Fruit fly (Drosophila melanogaster) whole organism, embryonic: Measurements from ENCODE around the gene dbr.

Experiments used
- Asciz ChIP-seq: fragments of 200-800 bp; sonication (Bioruptor generic); optimal IDR thresholded peaks from 2 replicates; lab custom pipeline; 2017; ENCODE audit warnings: missing biosample characterization, mild to moderate bottlenecking, missing genetic modification characterization, missing genetic modification reagents
- CG10979 ChIP-seq: fragments of 200-800 bp; sonication (Bioruptor generic); optimal IDR thresholded peaks from 2 replicates; lab custom pipeline; 2018; ENCODE audit warnings: missing biosample characterization, mild to moderate bottlenecking, missing genetic modification characterization, moderate library complexity
- CG11723 ChIP-seq: fragments of 200-800 bp; sonication (Bioruptor generic); optimal IDR thresholded peaks from 2 replicates; lab custom pipeline; 2017; ENCODE audit warnings: missing biosample characterization, mild to moderate bottlenecking, missing genetic modification characterization
- CG14441 ChIP-seq: fragments of 200-800 bp; sonication (Bioruptor generic); IDR thresholded peaks from 2 replicates; pipeline ENCODE4 v1.3.6; 2022; ENCODE audit warnings: missing biosample characterization, missing genetic modification characterization
- CG17359 ChIP-seq: fragments of 200-800 bp; sonication (Bioruptor generic); optimal IDR thresholded peaks from 3 replicates; lab custom pipeline; 2018; ENCODE audit warnings: missing biosample characterization, mild to moderate bottlenecking, missing genetic modification characterization, moderate library complexity
- CG17829 ChIP-seq: fragments of 200-800 bp; optimal IDR thresholded peaks from 2 replicates; lab custom pipeline; 2019; ENCODE audit warnings: missing biosample characterization, mild to moderate bottlenecking, missing genetic modification characterization, moderate library complexity
- CG2875 ChIP-seq: fragments of 200-800 bp; sonication (Bioruptor generic); optimal IDR thresholded peaks from 2 replicates; lab custom pipeline; 2017; ENCODE audit warnings: missing biosample characterization, mild to moderate bottlenecking, missing genetic modification characterization, missing genetic modification reagents
- CG3163 ChIP-seq: fragments of 200-800 bp; sonication (Bioruptor generic); optimal IDR thresholded peaks from 3 replicates; lab custom pipeline; 2016; ENCODE audit warnings: missing biosample characterization, missing genetic modification characterization
- CG3838 ChIP-seq: fragments of 200-800 bp; sonication (Bioruptor generic); optimal IDR thresholded peaks from 3 replicates; lab custom pipeline; 2016; ENCODE audit warnings: missing biosample characterization, missing genetic modification characterization
- CG4617 ChIP-seq: fragments of 200-800 bp; sonication (Bioruptor generic); optimal IDR thresholded peaks from 3 replicates; lab custom pipeline; 2016; ENCODE audit warnings: missing biosample characterization, missing genetic modification characterization, borderline replicate concordance
- CG6175 ChIP-seq: fragments of 200-800 bp; sonication (Bioruptor generic); IDR thresholded peaks from 3 replicates; pipeline ENCODE4 v1.3.6; 2022; ENCODE audit warnings: missing biosample characterization, missing genetic modification characterization
- CG6654 ChIP-seq: fragments of 200-800 bp; sonication (Bioruptor generic); optimal IDR thresholded peaks from 2 replicates; lab custom pipeline; 2017; ENCODE audit warnings: missing biosample characterization, mild to moderate bottlenecking, missing genetic modification characterization
- CG6813 ChIP-seq: fragments of 200-800 bp; sonication (Bioruptor generic); optimal IDR thresholded peaks from 2 replicates; lab custom pipeline; 2017; ENCODE audit warnings: missing biosample characterization, missing genetic modification characterization, mild to moderate bottlenecking, moderate library complexity, missing genetic modification reagents
- CG7556 ChIP-seq: fragments of 200-800 bp; sonication (Bioruptor generic); optimal IDR thresholded peaks from 2 replicates; lab custom pipeline; 2017; ENCODE audit warnings: missing biosample characterization, mild to moderate bottlenecking, missing genetic modification characterization
- CG8478 ChIP-seq: fragments of >200 bp; optimal IDR thresholded peaks from 2 replicates; lab custom pipeline; 2018
- CG8944 ChIP-seq: fragments of 200-800 bp; sonication (Bioruptor generic); optimal IDR thresholded peaks from 3 replicates; lab custom pipeline; 2016; ENCODE audit warnings: missing biosample characterization, missing genetic modification characterization
- CG9609 ChIP-seq: fragments of 200-800 bp; sonication (Bioruptor generic); optimal IDR thresholded peaks from 3 replicates; lab custom pipeline; 2016; ENCODE audit warnings: missing biosample characterization, missing genetic modification characterization
- CG9817 ChIP-seq: fragments of 200-800 bp; sonication (Bioruptor generic); optimal IDR thresholded peaks from 2 replicates; lab custom pipeline; 2018; ENCODE audit warnings: missing biosample characterization, mild to moderate bottlenecking, missing genetic modification characterization, moderate library complexity
- D19A ChIP-seq: fragments of 200-800 bp; optimal IDR thresholded peaks from 3 replicates; lab custom pipeline; 2019; ENCODE audit warnings: missing biosample characterization, mild to moderate bottlenecking, missing genetic modification characterization, moderate library complexity
- D19B ChIP-seq: fragments of 200-800 bp; sonication (Bioruptor generic); optimal IDR thresholded peaks from 2 replicates; lab custom pipeline; 2017; ENCODE audit warnings: missing biosample characterization, mild to moderate bottlenecking, missing genetic modification characterization
- Dbx ChIP-seq: fragments of 200-800 bp; sonication (Bioruptor generic); IDR thresholded peaks from 3 replicates; pipeline ENCODE4 v1.3.6; 2022; ENCODE audit warnings: missing biosample characterization, missing genetic modification characterization
- ERR ChIP-seq: fragments of 200-800 bp; sonication (Bioruptor generic); optimal IDR thresholded peaks from 2 replicates; lab custom pipeline; 2016; ENCODE audit warnings: missing biosample characterization, missing genetic modification characterization
- HLH54F ChIP-seq: fragments of 200-800 bp; sonication (Bioruptor generic); optimal IDR thresholded peaks from 3 replicates; lab custom pipeline; 2016; ENCODE audit warnings: missing biosample characterization, missing genetic modification characterization
- HmgD ChIP-seq: fragments of 200-800 bp; sonication (Bioruptor generic); optimal IDR thresholded peaks from 3 replicates; lab custom pipeline; 2016; ENCODE audit warnings: missing biosample characterization, missing genetic modification characterization
- Hr78 ChIP-seq, 2 experiments: fragments of 200-800 bp in 1 of 2; fragments of >200 bp in 1 of 2; sonication (Bioruptor generic) in 1 of 2; optimal IDR thresholded peaks; 2 replicates each; lab custom pipeline; 2017 to 2019; ENCODE audit warnings: missing biosample characterization in 2 of 2, missing genetic modification characterization in 2 of 2, mild to moderate bottlenecking in 1 of 2, moderate library complexity in 1 of 2
- NFAT ChIP-seq: fragments of 200-800 bp; sonication (Bioruptor generic); IDR thresholded peaks from 2 replicates; pipeline ENCODE4 v1.3.6; 2022; ENCODE audit warnings: missing biosample characterization, missing genetic modification characterization
- Nf-YB ChIP-seq: fragments of 200-800 bp; sonication (Bioruptor generic); optimal IDR thresholded peaks from 3 replicates; lab custom pipeline; 2019; ENCODE audit warnings: missing biosample characterization, mild to moderate bottlenecking, missing genetic modification characterization, moderate library complexity
- Oli ChIP-seq: fragments of 200-800 bp; sonication (Bioruptor generic); optimal IDR thresholded peaks from 2 replicates; lab custom pipeline; 2018; ENCODE audit warnings: missing biosample characterization, mild to moderate bottlenecking, missing genetic modification characterization, moderate library complexity
- amos ChIP-seq: fragments of 200-800 bp; sonication (Bioruptor generic); IDR thresholded peaks from 2 replicates; pipeline ENCODE4 v1.3.6; 2022; ENCODE audit warnings: missing biosample characterization, missing genetic modification characterization; ENCODE audit not compliant: partially characterized antibody
- br ChIP-seq: fragments of >200 bp; optimal IDR thresholded peaks from 2 replicates; lab custom pipeline; 2017
- cas ChIP-seq: fragments of 200-800 bp; sonication (Bioruptor generic); IDR thresholded peaks from 2 replicates; pipeline ENCODE4 v1.3.6; 2022; ENCODE audit warnings: missing biosample characterization, missing genetic modification characterization
- caup ChIP-seq: fragments of 200-800 bp; sonication (Bioruptor generic); optimal IDR thresholded peaks from 3 replicates; lab custom pipeline; 2017; ENCODE audit warnings: missing biosample characterization, mild to moderate bottlenecking, missing genetic modification characterization, moderate library complexity; ENCODE audit not compliant: severe bottlenecking
- chinmo ChIP-seq: fragments of 200-800 bp; sonication (Bioruptor generic); IDR thresholded peaks from 4 replicates; pipeline ENCODE4 v1.3.6; 2022; ENCODE audit warnings: missing biosample characterization, missing genetic modification characterization; ENCODE audit not compliant: partially characterized antibody
- corto ChIP-seq: fragments of 200-800 bp; sonication (Bioruptor generic); optimal IDR thresholded peaks from 2 replicates; lab custom pipeline; 2016; ENCODE audit warnings: missing biosample characterization, mild to moderate bottlenecking, missing genetic modification characterization, moderate library complexity
- crp ChIP-seq, 2 experiments: fragments of 200-800 bp; sonication (Bioruptor generic); optimal IDR thresholded peaks; 2 replicates in 1 of 2; 3 replicates in 1 of 2; lab custom pipeline; 2017; ENCODE audit warnings: missing biosample characterization in 2 of 2, missing genetic modification characterization in 2 of 2, mild to moderate bottlenecking in 1 of 2, moderate library complexity in 1 of 2
- dati ChIP-seq: fragments of 200-800 bp; sonication (Bioruptor generic); IDR thresholded peaks from 2 replicates; pipeline ENCODE4 v1.3.6; 2022; ENCODE audit warnings: missing biosample characterization, missing genetic modification characterization
- fd3F ChIP-seq: fragments of 200-800 bp; sonication (Bioruptor generic); optimal IDR thresholded peaks from 2 replicates; lab custom pipeline; 2018; ENCODE audit warnings: missing biosample characterization, mild to moderate bottlenecking, missing genetic modification characterization, moderate library complexity
- gce ChIP-seq: fragments of 200-800 bp; sonication (Bioruptor generic); IDR thresholded peaks from 3 replicates; pipeline ENCODE4 v1.3.6; 2022; ENCODE audit warnings: missing biosample characterization, missing genetic modification characterization
- hkb ChIP-seq, 2 experiments: fragments of 200-800 bp in 1 of 2; fragments of >200 bp in 1 of 2; sonication (Bioruptor generic) in 1 of 2; IDR thresholded peaks in 1 of 2; optimal IDR thresholded peaks in 1 of 2; 2 replicates each; pipeline versions ENCODE4 v1.3.6 to Lab custom; 2017 to 2022; ENCODE audit warnings: missing biosample characterization in 1 of 2, missing genetic modification characterization in 1 of 2
- inv ChIP-seq: fragments of 200-800 bp; sonication (Bioruptor generic); IDR thresholded peaks from 2 replicates; pipeline ENCODE4 v1.3.6; 2022; ENCODE audit warnings: missing biosample characterization, missing genetic modification characterization; ENCODE audit not compliant: partially characterized antibody
- knrl ChIP-seq: fragments of 200-800 bp; sonication (Bioruptor generic); IDR thresholded peaks from 3 replicates; pipeline ENCODE4 v1.3.6; 2022; ENCODE audit warnings: missing biosample characterization, missing genetic modification characterization; ENCODE audit not compliant: partially characterized antibody
- mam ChIP-seq: fragments of 200-800 bp; sonication (Bioruptor generic); optimal IDR thresholded peaks from 3 replicates; lab custom pipeline; 2016; ENCODE audit warnings: missing biosample characterization, missing genetic modification characterization
- run ChIP-seq: fragments of 200-800 bp; sonication (Bioruptor generic); optimal IDR thresholded peaks from 3 replicates; lab custom pipeline; 2018; ENCODE audit warnings: missing biosample characterization, mild to moderate bottlenecking, missing genetic modification characterization
- sc ChIP-seq, 3 experiments: fragments of >200 bp in 2 of 3; fragments of 200-800 bp in 1 of 3; sonication (Bioruptor generic) in 1 of 3; optimal IDR thresholded peaks; 2 replicates in 2 of 3; 3 replicates in 1 of 3; lab custom pipeline; 2017; ENCODE audit warnings: mild to moderate bottlenecking in 1 of 3, missing biosample characterization in 1 of 3, missing genetic modification characterization in 1 of 3, missing genetic modification reagents in 1 of 3
- sna ChIP-seq: fragments of 200-800 bp; sonication (Bioruptor generic); IDR thresholded peaks from 2 replicates; pipeline ENCODE4 v1.3.6; 2022; ENCODE audit warnings: missing biosample characterization, missing genetic modification characterization; ENCODE audit not compliant: partially characterized antibody
- stwl ChIP-seq: fragments of 200-800 bp; sonication (Bioruptor generic); optimal IDR thresholded peaks from 3 replicates; lab custom pipeline; 2018; ENCODE audit warnings: missing biosample characterization, mild to moderate bottlenecking, missing genetic modification characterization, moderate library complexity
- trh ChIP-seq: fragments of 200-800 bp; sonication (Bioruptor generic); optimal IDR thresholded peaks from 2 replicates; lab custom pipeline; 2016; ENCODE audit warnings: missing biosample characterization, missing genetic modification characterization
- wek ChIP-seq: fragments of 200-800 bp; sonication (Bioruptor generic); optimal IDR thresholded peaks from 3 replicates; lab custom pipeline; 2018; ENCODE audit warnings: missing biosample characterization, mild to moderate bottlenecking, missing genetic modification characterization, moderate library complexity

dbr gene

dm6 chr2L:87255-87723, 21.0 kb downstream of the dbr start, which contains the start of gene net (continued):
- TF ChIP-seq CG8944 (GFP tag; lab: Kevin White, UChicago) = no peak
- peak; percentile 72 for TF ChIP-seq CG17829 (tag; lab: Kevin White, UChicago)
- TF ChIP-seq wek (GFP tag; lab: Kevin White, UChicago) = no peak
- peak; percentile 48 for TF ChIP-seq Asciz
- no peak for TF ChIP-seq run (tag; lab: Kevin White, UChicago)
- TF ChIP-seq mam (GFP tag; lab: Kevin White, UChicago) = peak; percentile 10
- no peak for TF ChIP-seq ERR (GFP tag; lab: Kevin White, UChicago)
- no peak for TF ChIP-seq HLH54F (GFP tag; lab: Kevin White, UChicago)
- peak; percentile 62 for TF ChIP-seq Oli (tag; lab: Kevin White, UChicago)
- no peak for TF ChIP-seq cas (GFP tag; lab: Robert Waterston, UW)
- TF ChIP-seq CG2875 = peak; percentile 18
- TF ChIP-seq CG17359 (tag; lab: Kevin White, UChicago) = peak; percentile 55
- peak; percentile 53 for TF ChIP-seq D19B (GFP tag; lab: Kevin White, UChicago)
- peak; percentile 31 for TF ChIP-seq CG6813
- no peak for TF ChIP-seq gce (GFP tag; lab: Robert Waterston, UW)
- no peak for TF ChIP-seq dati
- TF ChIP-seq sna = no peak
- TF ChIP-seq CG6175 = no peak
- no peak for TF ChIP-seq sc (optimal IDR thresholded peaks at IDR 0.05; lab: Kevin White, UChicago)
- TF ChIP-seq sc (GFP tag; optimal IDR thresholded peaks at IDR 0.05; lab: Kevin White, UChicago) = peak; percentile 11
- TF ChIP-seq CG10979 (tag; lab: Kevin White, UChicago) = peak; percentile 61
- TF ChIP-seq inv (GFP tag; lab: Robert Waterston, UW) = no peak
- TF ChIP-seq CG14441 (GFP tag; lab: Robert Waterston, UW) = no peak
- TF ChIP-seq hkb (optimal IDR thresholded peaks at IDR 0.05; lab: Kevin White, UChicago) = no peak
- TF ChIP-seq hkb (GFP tag; IDR thresholded peaks at IDR 0.05; lab: Robert Waterston, UW) = 0 out of 2 replicates have a peak, but pooled peaks have one; percentile 39
- TF ChIP-seq stwl (tag; lab: Kevin White, UChicago) = no peak
- peak; percentile 79 for TF ChIP-seq CG9817 (tag; lab: Kevin White, UChicago)
- TF ChIP-seq trh (GFP tag; lab: Kevin White, UChicago) = no peak
- peak; percentile 71 for TF ChIP-seq D19A (tag; lab: Kevin White, UChicago)
- peak in 1 of 2 experiments; percentile 15 for TF ChIP-seq crp (GFP tag; optimal IDR thresholded peaks at IDR 0.05; lab: Kevin White, UChicago)
- TF ChIP-seq CG3163 (GFP tag; lab: Kevin White, UChicago) = no peak
- TF ChIP-seq CG6654 = peak; percentile 13
- peak; percentile 72 for TF ChIP-seq corto (GFP tag; lab: Kevin White, UChicago)
- TF ChIP-seq HmgD (GFP tag; lab: Kevin White, UChicago) = no peak
- no peak for TF ChIP-seq chinmo (GFP tag; lab: Robert Waterston, UW)
- peak in 1 of 2 experiments; percentile 52 for TF ChIP-seq Hr78 (GFP tag; optimal IDR thresholded peaks at IDR 0.05; lab: Kevin White, UChicago)
- TF ChIP-seq br (lab: Kevin White, UChicago) = no peak
- TF ChIP-seq knrl = no peak
- TF ChIP-seq amos (GFP tag; lab: Robert Waterston, UW) = no peak
- TF ChIP-seq Dbx (GFP tag; lab: Robert Waterston, UW) = peak; percentile 58
- peak; percentile 45 for TF ChIP-seq Nf-YB (GFP tag; lab: Kevin White, UChicago)
- TF ChIP-seq caup = peak; percentile 69
- no peak for TF ChIP-seq CG8478
- TF ChIP-seq fd3F (GFP tag; lab: Kevin White, UChicago) = peak; percentile 59
- no peak for TF ChIP-seq CG9609 (GFP tag; lab: Kevin White, UChicago)
- no peak for TF ChIP-seq CG3838 (GFP tag; lab: Kevin White, UChicago)
- no peak; the same call in 1 of the 2 replicates for TF ChIP-seq NFAT (GFP tag; lab: Robert Waterston, UW)
- TF ChIP-seq CG4617 (GFP tag; lab: Kevin White, UChicago) = no peak
- peak; percentile 76 for TF ChIP-seq CG7556 (GFP tag; lab: Kevin White, UChicago)
- TF ChIP-seq CG11723 (GFP tag; lab: Kevin White, UChicago) = peak; percentile 63
